Worm (Caenorhabditis elegans): ENCODE results near the gene lipl-2.

DNA sequence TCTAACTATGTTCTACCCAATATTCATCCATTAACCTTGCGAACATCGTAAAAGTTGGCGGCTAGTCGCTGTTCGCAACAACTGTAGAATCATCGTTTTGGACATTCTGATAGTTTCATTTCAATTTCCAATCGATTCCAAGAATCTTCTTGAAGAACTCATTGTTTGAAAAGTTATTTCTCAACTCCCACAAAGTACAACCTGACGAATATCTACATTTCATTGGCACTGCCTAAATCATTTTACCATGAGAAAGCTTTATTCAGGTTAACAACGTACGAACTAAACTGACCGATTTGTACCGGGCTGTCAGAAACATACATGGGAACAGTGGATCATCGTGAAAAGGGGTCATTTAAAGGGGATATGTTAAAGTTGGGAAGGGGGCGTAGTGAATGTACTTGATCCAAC lies 4.6 kb upstream of the lipl-2 start, which contains the start of gene F46B6.6:
- TF ChIP-seq him-1 (tag; optimal IDR thresholded peaks at IDR 0.05) = no peak
- no peak for TF ChIP-seq W03F9.2 (tag; optimal IDR thresholded peaks at IDR 0.05)
- no peak for TF ChIP-seq dao-5 (tag; optimal IDR thresholded peaks at IDR 0.05)

Data from whole organism, L4/young adult.